Fruit fly (Drosophila melanogaster) whole organism, embryonic: Measurements from ENCODE around the gene CG18132.

Source experiments
- B-H1 ChIP-seq: fragments of 200-800 bp; sonication (Bioruptor generic); IDR thresholded peaks from 3 replicates; pipeline ENCODE4 v1.3.6; 2022; ENCODE audit warnings: missing biosample characterization, missing genetic modification characterization
- CG10209 ChIP-seq: fragments of 200-800 bp; sonication (Bioruptor generic); optimal IDR thresholded peaks from 3 replicates; lab custom pipeline; 2017; ENCODE audit warnings: missing biosample characterization, mild to moderate bottlenecking, missing genetic modification characterization, missing genetic modification reagents
- CG10462 ChIP-seq: fragments of 200-800 bp; sonication (Bioruptor generic); optimal IDR thresholded peaks from 2 replicates; lab custom pipeline; 2016; ENCODE audit warnings: missing biosample characterization, missing genetic modification characterization
- CG14965 ChIP-seq: fragments of 200-800 bp; sonication (Bioruptor generic); optimal IDR thresholded peaks from 2 replicates; lab custom pipeline; 2016; ENCODE audit warnings: missing biosample characterization, missing genetic modification characterization, borderline replicate concordance
- CG15073 ChIP-seq: fragments of 200-800 bp; sonication (Bioruptor generic); optimal IDR thresholded peaks from 2 replicates; lab custom pipeline; 2016; ENCODE audit warnings: missing biosample characterization, missing genetic modification characterization
- CG1603 ChIP-seq: fragments of 200-800 bp; sonication (Bioruptor generic); optimal IDR thresholded peaks from 2 replicates; lab custom pipeline; 2019; ENCODE audit warnings: missing biosample characterization, mild to moderate bottlenecking, missing genetic modification characterization, moderate library complexity
- CG16813 ChIP-seq: fragments of 200-800 bp; sonication (Bioruptor generic); IDR thresholded peaks from 3 replicates; pipeline ENCODE4 v1.3.6; 2022; ENCODE audit warnings: missing biosample characterization, missing genetic modification characterization; ENCODE audit not compliant: partially characterized antibody
- CG16863 ChIP-seq: fragments of 200-800 bp; sonication (Bioruptor generic); optimal IDR thresholded peaks from 3 replicates; lab custom pipeline; 2016; ENCODE audit warnings: missing biosample characterization, missing genetic modification characterization
- CG2120 ChIP-seq: fragments of 200-800 bp; sonication (Bioruptor generic); optimal IDR thresholded peaks from 3 replicates; lab custom pipeline; 2016; ENCODE audit warnings: missing biosample characterization, missing genetic modification characterization
- CG2712 ChIP-seq: fragments of 200-800 bp; optimal IDR thresholded peaks from 3 replicates; lab custom pipeline; 2019; ENCODE audit warnings: missing biosample characterization, mild to moderate bottlenecking, missing genetic modification characterization, moderate library complexity
- CG2875 ChIP-seq: fragments of 200-800 bp; sonication (Bioruptor generic); optimal IDR thresholded peaks from 2 replicates; lab custom pipeline; 2017; ENCODE audit warnings: missing biosample characterization, mild to moderate bottlenecking, missing genetic modification characterization, missing genetic modification reagents
- CG32532 ChIP-seq: fragments of 200-800 bp; sonication (Bioruptor generic); IDR thresholded peaks from 2 replicates; pipeline ENCODE4 v1.3.6; 2022; ENCODE audit warnings: missing biosample characterization, missing genetic modification characterization
- CG3995 ChIP-seq: fragments of 200-800 bp; sonication (Bioruptor generic); optimal IDR thresholded peaks from 3 replicates; lab custom pipeline; 2016; ENCODE audit warnings: missing biosample characterization, missing genetic modification characterization
- CG9727 ChIP-seq: fragments of 200-800 bp; sonication (Bioruptor generic); optimal IDR thresholded peaks from 3 replicates; lab custom pipeline; 2017; ENCODE audit warnings: missing biosample characterization, mild to moderate bottlenecking, missing genetic modification characterization
- D19A ChIP-seq: fragments of 200-800 bp; optimal IDR thresholded peaks from 3 replicates; lab custom pipeline; 2019; ENCODE audit warnings: missing biosample characterization, mild to moderate bottlenecking, missing genetic modification characterization, moderate library complexity
- Ets65A ChIP-seq: fragments of 200-800 bp; sonication (Bioruptor generic); peaks from one replicate; lab custom pipeline; 2016; ENCODE audit warnings: missing biosample characterization, missing genetic modification characterization
- Fer2 ChIP-seq: fragments of 200-800 bp; sonication (Bioruptor generic); optimal IDR thresholded peaks from 2 replicates; lab custom pipeline; 2018; ENCODE audit warnings: missing biosample characterization, mild to moderate bottlenecking, missing genetic modification characterization, moderate library complexity
- HLHmδ ChIP-seq: fragments of 200-800 bp; sonication (Bioruptor generic); optimal IDR thresholded peaks from 2 replicates; lab custom pipeline; 2018; ENCODE audit warnings: missing biosample characterization, mild to moderate bottlenecking, missing genetic modification characterization, moderate library complexity
- Hand ChIP-seq: fragments of 200-800 bp; sonication (Bioruptor generic); optimal IDR thresholded peaks from 2 replicates; lab custom pipeline; 2017; ENCODE audit warnings: mild to moderate bottlenecking, missing biosample characterization, missing genetic modification reagents, missing genetic modification characterization
- Lim3 ChIP-seq: fragments of 200-800 bp; sonication (Bioruptor generic); IDR thresholded peaks from 2 replicates; pipeline ENCODE4 v1.3.6; 2022; ENCODE audit warnings: missing biosample characterization, missing genetic modification characterization
- Lpt ChIP-seq: fragments of >200 bp; optimal IDR thresholded peaks from 2 replicates; lab custom pipeline; 2018; ENCODE audit warnings: missing biosample characterization, missing genetic modification characterization
- Meics ChIP-seq: fragments of 200-800 bp; sonication (Bioruptor generic); optimal IDR thresholded peaks from 2 replicates; lab custom pipeline; 2017; ENCODE audit warnings: missing biosample characterization, mild to moderate bottlenecking, missing genetic modification characterization
- Nf-YA ChIP-seq: fragments of 200-800 bp; sonication (Bioruptor generic); IDR thresholded peaks from 2 replicates; pipeline ENCODE4 v1.3.6; 2022; ENCODE audit warnings: missing biosample characterization, missing genetic modification characterization
- Poxn ChIP-seq: fragments of 200-800 bp; sonication (Bioruptor generic); IDR thresholded peaks from 2 replicates; pipeline ENCODE4 v1.3.6; 2022; ENCODE audit warnings: missing biosample characterization, missing genetic modification characterization
- Ravus ChIP-seq: fragments of 200-800 bp; sonication (Bioruptor generic); IDR thresholded peaks from 2 replicates; pipeline ENCODE4 v1.3.6; 2022; ENCODE audit warnings: missing biosample characterization, missing genetic modification characterization
- Side ChIP-seq: fragments of 200-800 bp; sonication (Bioruptor generic); optimal IDR thresholded peaks from 2 replicates; lab custom pipeline; 2016; ENCODE audit warnings: missing biosample characterization, missing genetic modification characterization
- Sox102F ChIP-seq: fragments of 200-800 bp; sonication (Bioruptor generic); optimal IDR thresholded peaks from 2 replicates; lab custom pipeline; 2018; ENCODE audit warnings: missing biosample characterization, mild to moderate bottlenecking, missing genetic modification characterization, moderate library complexity
- Sry-δ ChIP-seq: fragments of 200-800 bp; sonication (Bioruptor generic); optimal IDR thresholded peaks from 2 replicates; lab custom pipeline; 2016; ENCODE audit warnings: missing biosample characterization, missing genetic modification characterization
- croc ChIP-seq: fragments of 200-800 bp; sonication (Bioruptor generic); conservative IDR thresholded peaks from 3 replicates; pipeline ENCODE4 v1.3.6; 2022; ENCODE audit warnings: missing biosample characterization, missing genetic modification characterization
- dan ChIP-seq: fragments of 200-800 bp; sonication (Bioruptor generic); IDR thresholded peaks from 2 replicates; pipeline ENCODE4 v1.3.6; 2022; ENCODE audit warnings: missing biosample characterization, missing genetic modification characterization
- danr ChIP-seq: fragments of 200-800 bp; sonication (Bioruptor generic); IDR thresholded peaks from 2 replicates; pipeline ENCODE4 v1.3.6; 2022; ENCODE audit warnings: missing biosample characterization, missing genetic modification characterization
- dimm ChIP-seq: fragments of 200-800 bp; sonication (Bioruptor generic); IDR thresholded peaks from 2 replicates; pipeline ENCODE4 v1.3.6; 2022; ENCODE audit warnings: missing biosample characterization, missing genetic modification characterization
- dm ChIP-seq: fragments of 200-800 bp; sonication (Bioruptor generic); optimal IDR thresholded peaks from 3 replicates; lab custom pipeline; 2016; ENCODE audit warnings: missing biosample characterization, missing genetic modification characterization
- esg ChIP-seq: fragments of 200-800 bp; sonication (Bioruptor generic); conservative IDR thresholded peaks from 2 replicates; pipeline ENCODE4 v1.3.6; 2022; ENCODE audit warnings: missing biosample characterization, missing genetic modification characterization
- eyg ChIP-seq: fragments of 200-800 bp; sonication (Bioruptor generic); optimal IDR thresholded peaks from 3 replicates; lab custom pipeline; 2016; ENCODE audit warnings: missing biosample characterization, missing genetic modification characterization
- hkb ChIP-seq, 2 experiments: fragments of 200-800 bp in 1 of 2; fragments of >200 bp in 1 of 2; sonication (Bioruptor generic) in 1 of 2; IDR thresholded peaks in 1 of 2; optimal IDR thresholded peaks in 1 of 2; 2 replicates each; pipeline versions ENCODE4 v1.3.6 to Lab custom; 2017 to 2022; ENCODE audit warnings: missing biosample characterization in 1 of 2, missing genetic modification characterization in 1 of 2
- ind ChIP-seq: fragments of 200-800 bp; sonication (Bioruptor generic); optimal IDR thresholded peaks from 3 replicates; lab custom pipeline; 2016; ENCODE audit warnings: missing biosample characterization, missing genetic modification characterization
- kni ChIP-seq: fragments of 200-800 bp; sonication (Bioruptor generic); optimal IDR thresholded peaks from 3 replicates; lab custom pipeline; 2017; ENCODE audit warnings: mild to moderate bottlenecking, missing biosample characterization, missing genetic modification reagents, missing genetic modification characterization
- lilli ChIP-seq: fragments of 200-800 bp; sonication (Bioruptor generic); optimal IDR thresholded peaks from 3 replicates; lab custom pipeline; 2016; ENCODE audit warnings: missing biosample characterization, missing genetic modification characterization
- lmd ChIP-seq: fragments of 200-800 bp; sonication (Bioruptor generic); IDR thresholded peaks from 2 replicates; pipeline ENCODE4 v1.3.6; 2022; ENCODE audit warnings: missing biosample characterization, missing genetic modification characterization
- pan ChIP-seq, 4 experiments: fragments of >200 bp in 3 of 4; fragments of 200-800 bp in 1 of 4; sonication (Bioruptor generic) in 1 of 4; optimal IDR thresholded peaks in 3 of 4; IDR thresholded peaks in 1 of 4; 2 replicates each; pipeline versions ENCODE4 v1.3.6 to Lab custom; 2017 to 2022; ENCODE audit warnings: missing biosample characterization in 2 of 4, missing genetic modification characterization in 2 of 4, mixed read lengths in 1 of 4
- prd ChIP-seq, 3 experiments: fragments of >200 bp in 2 of 3; fragments of 200-800 bp in 1 of 3; sonication (Bioruptor generic) in 1 of 3; optimal IDR thresholded peaks in 2 of 3; IDR thresholded peaks in 1 of 3; 2 replicates in 2 of 3; 3 replicates in 1 of 3; pipeline versions ENCODE4 v1.3.6 to Lab custom; 2017 to 2022; ENCODE audit warnings: missing biosample characterization in 1 of 3, missing genetic modification characterization in 1 of 3
- psq ChIP-seq: fragments of 200-800 bp; sonication (Bioruptor generic); optimal IDR thresholded peaks from 2 replicates; lab custom pipeline; 2017; ENCODE audit warnings: missing biosample characterization, missing genetic modification characterization
- rib ChIP-seq: fragments of 200-800 bp; sonication (Bioruptor generic); IDR thresholded peaks from 2 replicates; pipeline ENCODE4 v1.3.6; 2022; ENCODE audit warnings: missing biosample characterization, missing genetic modification characterization
- ro ChIP-seq: fragments of 200-800 bp; sonication (Bioruptor generic); IDR thresholded peaks from 2 replicates; pipeline ENCODE4 v1.3.6; 2022; ENCODE audit warnings: missing biosample characterization, missing genetic modification characterization
- sc ChIP-seq, 3 experiments: fragments of >200 bp in 2 of 3; fragments of 200-800 bp in 1 of 3; sonication (Bioruptor generic) in 1 of 3; optimal IDR thresholded peaks; 2 replicates in 2 of 3; 3 replicates in 1 of 3; lab custom pipeline; 2017; ENCODE audit warnings: mild to moderate bottlenecking in 1 of 3, missing biosample characterization in 1 of 3, missing genetic modification characterization in 1 of 3, missing genetic modification reagents in 1 of 3
- sens-2 ChIP-seq: fragments of 200-800 bp; sonication (Bioruptor generic); IDR thresholded peaks from 2 replicates; pipeline ENCODE4 v1.3.6; 2022; ENCODE audit warnings: missing biosample characterization, missing genetic modification characterization
- tap ChIP-seq: fragments of 200-800 bp; optimal IDR thresholded peaks from 3 replicates; lab custom pipeline; 2019; ENCODE audit warnings: missing biosample characterization, mild to moderate bottlenecking, missing genetic modification characterization, moderate library complexity

CG18132 gene

dm6 chr2L:1485975-1486665, 31.2 kb downstream of the CG18132 start (continued):
- TF ChIP-seq HLHmδ (GFP tag; lab: Kevin White, UChicago) (no peak), sens-2 (GFP tag; lab: Robert Waterston, UW) (no peak), dm (no peak), Meics (GFP tag; lab: Kevin White, UChicago) (peak; percentile 22), esg (0 out of 2 replicates have a peak, but pooled peaks have one; percentile 7), CG32532 (peak; percentile 34; the same call in 1 of the 2 replicates), CG15073 (no peak), Lim3 (GFP tag; lab: Robert Waterston, UW) (no peak), Sry-δ (GFP tag; lab: Kevin White, UChicago) (no peak), sc (optimal IDR thresholded peaks at IDR 0.05; lab: Kevin White, UChicago) (no peak), sc (GFP tag; optimal IDR thresholded peaks at IDR 0.05; lab: Kevin White, UChicago) (no peak), psq (no peak), Side (GFP tag; lab: Kevin White, UChicago) (no peak), Ravus (GFP tag; lab: Robert Waterston, UW) (no peak), eyg (GFP tag; lab: Kevin White, UChicago) (no peak), CG10462 (no peak), CG1603 (peak; percentile 29), CG2712 (tag; lab: Kevin White, UChicago) (peak; percentile 27), croc (no peak), CG3995 (no peak), Nf-YA (GFP tag; lab: Robert Waterston, UW) (no peak), lmd (peak; percentile 39; the same call in 1 of the 2 replicates), ro (GFP tag; lab: Robert Waterston, UW) (no peak), CG2120 (GFP tag; lab: Kevin White, UChicago) (no peak), pan (optimal IDR thresholded peaks at IDR 0.05; lab: Kevin White, UChicago) (no peak), pan (GFP tag; optimal IDR thresholded peaks at IDR 0.05 in 1 of 2, IDR thresholded peaks at IDR 0.05 in 1 of 2) (peak in 1 of 2 experiments; percentile 51), danr (GFP tag; lab: Robert Waterston, UW) (no peak), lilli (GFP tag; lab: Kevin White, UChicago) (no peak), Sox102F (GFP tag; lab: Kevin White, UChicago) (no peak), Poxn (GFP tag; lab: Robert Waterston, UW) (no peak), CG10209 (no peak), hkb (optimal IDR thresholded peaks at IDR 0.05; lab: Kevin White, UChicago) (no peak), hkb (GFP tag; IDR thresholded peaks at IDR 0.05; lab: Robert Waterston, UW) (no peak), D19A (tag; lab: Kevin White, UChicago) (peak; percentile 83), Hand (GFP tag; lab: Kevin White, UChicago) (no peak), Ets65A (peak; percentile 59), dimm (GFP tag; lab: Robert Waterston, UW) (0 out of 2 replicates have a peak, but pooled peaks have one; percentile 19), CG16863 (no peak), tap (no peak), CG16813 (GFP tag; lab: Robert Waterston, UW) (no peak), Lpt (no peak), dan (GFP tag; lab: Robert Waterston, UW) (no peak), CG9727 (GFP tag; lab: Kevin White, UChicago) (no peak), B-H1 (peak; percentile 25; the same call in 1 of the 3 replicates), CG2875 (no peak), prd (optimal IDR thresholded peaks at IDR 0.05; lab: Kevin White, UChicago) (no peak), prd (GFP tag; IDR thresholded peaks at IDR 0.05; lab: Robert Waterston, UW) (peak; percentile 70), ind (peak; percentile 53), rib (GFP tag; lab: Robert Waterston, UW) (no peak), Fer2 (tag; lab: Kevin White, UChicago) (no peak), CG14965 (GFP tag; lab: Kevin White, UChicago) (no peak), kni (GFP tag; lab: Kevin White, UChicago) (no peak)
